Fruit fly (Drosophila melanogaster) whole organism: ENCODE results near the gene Ing3.

Experiments
- Dll ChIP-seq: fragments of >200 bp; optimal IDR thresholded peaks from 2 replicates; lab custom pipeline; 2017
- EcR ChIP-seq, 2 experiments: fragments of >200 bp; optimal IDR thresholded peaks; 2 replicates each; lab custom pipeline; 2017; ENCODE audit warnings: missing biosample characterization in 2 of 2, missing genetic modification characterization in 2 of 2, missing genetic modification reagents in 2 of 2
- pan ChIP-seq: fragments of >200 bp; optimal IDR thresholded peaks from 2 replicates; lab custom pipeline; 2017
- psq ChIP-seq: fragments of >200 bp; optimal IDR thresholded peaks from 2 replicates; lab custom pipeline; 2017
- usp ChIP-seq: fragments of >200 bp; optimal IDR thresholded peaks from 2 replicates; lab custom pipeline; 2017; ENCODE audit warnings: missing biosample characterization, missing genetic modification characterization, mixed read lengths

DNA sequence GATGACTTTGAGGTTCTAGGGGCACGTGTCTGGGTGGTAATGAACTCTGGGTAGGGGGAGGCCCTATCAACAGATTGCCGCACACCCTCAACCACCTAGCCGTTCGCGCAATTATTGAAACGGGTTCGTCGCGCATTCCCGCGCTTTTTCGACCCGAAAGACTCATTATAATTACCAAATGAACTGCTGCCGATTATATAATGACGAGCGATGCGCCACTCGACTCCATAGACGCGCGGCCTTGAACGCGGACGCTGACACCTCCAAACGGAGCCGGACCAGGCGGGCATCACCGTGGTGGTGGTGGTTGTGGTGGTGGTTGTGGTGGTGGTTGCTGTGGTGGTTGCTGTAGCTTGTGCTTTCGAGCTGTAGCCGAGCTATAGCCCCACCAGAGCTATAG lies 47.7 kb upstream of the Ing3 start:
- TF ChIP-seq EcR (GFP tag; optimal IDR thresholded peaks at IDR 0.05; lab: Kevin White, UChicago) (no peak), pan (no peak), Dll (lab: Kevin White, UChicago) (no peak), psq (lab: Kevin White, UChicago) (no peak), usp (GFP tag; lab: Kevin White, UChicago) (no peak)
